Fruit fly (Drosophila melanogaster): ENCODE measurements around the gene CG15534.

DNA sequence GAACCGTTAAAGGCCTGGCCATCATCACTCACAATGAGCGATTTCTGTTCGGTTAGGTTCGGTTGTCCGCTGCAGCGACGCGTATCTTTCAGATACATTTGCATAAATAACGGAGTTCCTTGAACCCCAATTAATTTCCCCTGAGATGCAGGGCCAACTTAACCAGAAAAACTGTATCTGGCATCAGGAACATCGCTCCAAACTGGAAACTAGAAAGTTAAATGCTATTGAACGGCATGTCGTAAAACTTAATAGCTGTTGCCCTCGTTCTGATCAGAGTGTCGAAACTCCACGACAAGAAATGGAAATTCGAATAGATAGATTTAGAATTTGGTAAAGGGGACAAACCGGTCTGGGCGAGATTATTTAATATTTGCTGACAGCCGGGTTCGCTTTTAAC is 40.5 kb downstream of the CG15534 start:
- no peak for TF ChIP-seq CG5204 (GFP tag; optimal IDR thresholded peaks at IDR 0.05)
- TF ChIP-seq CG12768 (GFP tag; optimal IDR thresholded peaks at IDR 0.05): no peak
- no peak for TF ChIP-seq CG11617 (GFP tag; optimal IDR thresholded peaks at IDR 0.05)
- no peak for TF ChIP-seq cic (GFP tag; optimal IDR thresholded peaks at IDR 0.05)
- TF ChIP-seq Crg-1 (GFP tag; optimal IDR thresholded peaks at IDR 0.05): no peak
- no peak for TF ChIP-seq kay (GFP tag; ENCODE audit: borderline replicate concordance)
- no peak for TF ChIP-seq CG1620 (GFP tag; optimal IDR thresholded peaks at IDR 0.05)
- TF ChIP-seq Clk (GFP tag; optimal IDR thresholded peaks at IDR 0.05): no peak
- TF ChIP-seq tj (GFP tag; optimal IDR thresholded peaks at IDR 0.05): no peak
- no peak for TF ChIP-seq pad (GFP tag; optimal IDR thresholded peaks at IDR 0.05)
- TF ChIP-seq cnc (optimal IDR thresholded peaks at IDR 0.05): no peak
- TF ChIP-seq CG14711 (tag; optimal IDR thresholded peaks at IDR 0.05): no peak
- no peak for TF ChIP-seq ovo (GFP tag; optimal IDR thresholded peaks at IDR 0.05)
- no peak for TF ChIP-seq toe (GFP tag; optimal IDR thresholded peaks at IDR 0.05)

Measured in whole organism, adult.